Worm (Caenorhabditis elegans): ENCODE results near the gene K07H8.2.

DNA sequence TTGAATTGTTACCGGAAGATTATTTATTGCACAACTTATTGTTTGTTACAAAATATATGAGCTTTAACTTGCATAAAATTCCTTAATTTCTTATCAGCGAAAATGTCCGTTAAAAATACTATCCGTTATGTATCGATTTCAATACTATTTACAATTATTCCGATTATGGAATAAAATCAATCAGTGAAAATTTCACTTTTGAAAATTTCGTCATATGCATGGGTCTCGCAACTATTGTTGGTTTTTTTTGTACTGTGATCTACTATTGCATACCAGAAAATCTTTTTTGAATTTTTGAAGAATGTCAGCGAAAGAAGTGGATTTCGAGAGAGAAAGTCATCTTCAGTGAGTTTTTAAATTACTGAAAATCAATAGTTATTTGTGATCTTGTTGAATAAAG, 5.9 kb downstream of the K07H8.2 start, which contains the start of gene nprl-3:
- TF ChIP-seq ama-1 (optimal IDR thresholded peaks at IDR 0.05) (no peak), tbx-11 (GFP tag; IDR thresholded peaks at IDR 0.05) (no peak), tbx-37 (GFP tag; conservative IDR thresholded peaks at IDR 0.05) (no peak), flt-1 (GFP tag; IDR thresholded peaks at IDR 0.05) (no peak), hmbx-1 (tag; optimal IDR thresholded peaks at IDR 0.05) (no peak), F13C5.2 (tag; optimal IDR thresholded peaks at IDR 0.05) (no peak), ceh-13 (GFP tag; optimal IDR thresholded peaks at IDR 0.05) (no peak), scrt-1 (GFP tag; IDR thresholded peaks at IDR 0.05) (no peak), B0310.2 (tag; optimal IDR thresholded peaks at IDR 0.05) (no peak)
